Fruit fly (Drosophila melanogaster) whole organism, pupa: ENCODE data around the gene CG9368.
A peak's percentile ranks its signal among the peaks of the same experiment; 100 is the strongest.

Experiments
- CG10348 ChIP-seq: fragments of 200-800 bp; sonication (Bioruptor generic); IDR thresholded peaks from 2 replicates; pipeline ENCODE4 v1.3.6; 2022; ENCODE audit warnings: missing biosample characterization, missing genetic modification characterization
- CG12605 ChIP-seq: fragments of 200-800 bp; sonication (Bioruptor generic); IDR thresholded peaks from 2 replicates; pipeline ENCODE4 v1.3.6; 2022; ENCODE audit warnings: missing biosample characterization, missing genetic modification characterization
- CG13204 ChIP-seq: fragments of 200-800 bp; sonication (Bioruptor generic); optimal IDR thresholded peaks from 2 replicates; lab custom pipeline; 2018; ENCODE audit warnings: missing biosample characterization, mild to moderate bottlenecking, missing genetic modification characterization, moderate library complexity
- CG14655 ChIP-seq: fragments of 200-800 bp; sonication (Bioruptor generic); optimal IDR thresholded peaks from 3 replicates; lab custom pipeline; 2017; ENCODE audit warnings: mild to moderate bottlenecking, missing biosample characterization, missing genetic modification reagents, missing genetic modification characterization
- CG15710 ChIP-seq: fragments of 200-800 bp; sonication (Bioruptor generic); optimal IDR thresholded peaks from 2 replicates; lab custom pipeline; 2018; ENCODE audit warnings: missing biosample characterization, mild to moderate bottlenecking, missing genetic modification characterization, moderate library complexity
- CG17806 ChIP-seq: fragments of 200-800 bp; sonication (Bioruptor generic); optimal IDR thresholded peaks from 2 replicates; lab custom pipeline; 2018; ENCODE audit warnings: missing biosample characterization, mild to moderate bottlenecking, missing genetic modification characterization, moderate library complexity
- CG32121 ChIP-seq: fragments of 200-800 bp; sonication (Bioruptor generic); IDR thresholded peaks from 2 replicates; pipeline ENCODE4 v1.3.6; 2022; ENCODE audit warnings: missing biosample characterization, missing genetic modification characterization
- CG34367 ChIP-seq: fragments of 200-800 bp; sonication (Bioruptor generic); optimal IDR thresholded peaks from 2 replicates; lab custom pipeline; 2018; ENCODE audit warnings: missing biosample characterization, mild to moderate bottlenecking, missing genetic modification characterization
- CG4496 ChIP-seq: fragments of 200-800 bp; sonication (Bioruptor generic); IDR thresholded peaks from 3 replicates; pipeline ENCODE4 v1.3.6; 2022; ENCODE audit warnings: missing biosample characterization, missing genetic modification characterization
- CG8159 ChIP-seq: fragments of 200-800 bp; sonication (Bioruptor generic); optimal IDR thresholded peaks from 3 replicates; lab custom pipeline; 2018; ENCODE audit warnings: missing biosample characterization, mild to moderate bottlenecking, missing genetic modification characterization, moderate library complexity
- CG8301 ChIP-seq: fragments of 200-800 bp; sonication (Bioruptor generic); optimal IDR thresholded peaks from 2 replicates; lab custom pipeline; 2018; ENCODE audit warnings: missing biosample characterization, mild to moderate bottlenecking, missing genetic modification characterization
- CG9948 ChIP-seq: fragments of 200-800 bp; sonication (Bioruptor generic); optimal IDR thresholded peaks from 2 replicates; lab custom pipeline; 2018; ENCODE audit warnings: missing biosample characterization, mild to moderate bottlenecking, missing genetic modification characterization, moderate library complexity
- D1 ChIP-seq: fragments of 200-800 bp; sonication (Bioruptor generic); optimal IDR thresholded peaks from 2 replicates; lab custom pipeline; 2018; ENCODE audit warnings: missing biosample characterization, mild to moderate bottlenecking, missing genetic modification characterization, moderate library complexity
- EcR ChIP-seq: fragments of 200-800 bp; sonication (Bioruptor generic); optimal IDR thresholded peaks from 3 replicates; lab custom pipeline; 2019; ENCODE audit warnings: missing biosample characterization, missing genetic modification characterization, mild to moderate bottlenecking, moderate library complexity, missing genetic modification reagents
- Ets98B ChIP-seq: fragments of 200-800 bp; sonication (Bioruptor generic); IDR thresholded peaks from 2 replicates; pipeline ENCODE4 v1.3.6; 2022; ENCODE audit warnings: missing biosample characterization, missing genetic modification characterization
- Pif1A ChIP-seq: fragments of 200-800 bp; sonication (Bioruptor generic); optimal IDR thresholded peaks from 3 replicates; lab custom pipeline; 2016; ENCODE audit warnings: missing biosample characterization, missing genetic modification characterization
- Pif1B ChIP-seq: fragments of 200-800 bp; sonication (Bioruptor generic); optimal IDR thresholded peaks from 3 replicates; lab custom pipeline; 2016; ENCODE audit warnings: missing biosample characterization, missing genetic modification characterization
- Snoo ChIP-seq: fragments of 200-800 bp; sonication (Bioruptor generic); optimal IDR thresholded peaks from 3 replicates; lab custom pipeline; 2017; ENCODE audit warnings: missing biosample characterization, mild to moderate bottlenecking, missing genetic modification characterization, inconsistent platforms
- fd96Ca ChIP-seq: fragments of 200-800 bp; sonication (Bioruptor generic); IDR thresholded peaks from 3 replicates; pipeline ENCODE4 v1.3.6; 2022; ENCODE audit warnings: missing biosample characterization, missing genetic modification characterization
- gl ChIP-seq: fragments of 200-800 bp; sonication (Bioruptor generic); optimal IDR thresholded peaks from 2 replicates; lab custom pipeline; 2018; ENCODE audit warnings: missing biosample characterization, mild to moderate bottlenecking, missing genetic modification characterization
- rn ChIP-seq: fragments of 200-800 bp; sonication (Bioruptor generic); IDR thresholded peaks from 2 replicates; pipeline ENCODE4 v1.3.6; 2022; ENCODE audit warnings: missing biosample characterization, missing genetic modification characterization

CG9368 gene

DNA sequence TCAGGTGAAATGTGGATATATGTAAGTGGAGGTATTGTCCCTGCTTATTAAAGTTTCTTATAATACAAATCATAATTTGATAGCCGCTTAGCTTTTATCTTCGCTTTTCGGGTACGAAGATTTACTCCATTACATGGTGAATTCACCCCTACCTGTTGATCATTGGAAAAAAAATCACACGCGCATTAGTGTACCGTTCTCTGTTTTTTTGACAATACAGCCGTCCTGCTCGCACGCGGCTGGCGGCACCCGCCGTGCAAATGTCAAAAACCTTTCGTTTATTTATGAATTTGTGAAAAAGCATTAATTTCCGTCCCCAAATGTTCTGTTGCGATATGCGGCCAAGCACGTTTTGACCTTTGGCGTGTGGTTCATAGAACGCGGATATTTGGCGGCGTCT, 30.4 kb downstream of the CG9368 start:
- no peak for TF ChIP-seq CG12605 (GFP tag; lab: Robert Waterston, UW)
- no peak for TF ChIP-seq EcR
- TF ChIP-seq CG9948 (tag; lab: Kevin White, UChicago), result no peak
- TF ChIP-seq Pif1B (GFP tag; lab: Kevin White, UChicago), result no peak
- TF ChIP-seq CG8159 (tag; lab: Kevin White, UChicago), result no peak
- TF ChIP-seq Ets98B (GFP tag; lab: Robert Waterston, UW), result no peak
- no peak for TF ChIP-seq fd96Ca (GFP tag; lab: Robert Waterston, UW)
- no peak for TF ChIP-seq CG34367 (tag; lab: Kevin White, UChicago)
- no peak for TF ChIP-seq gl
- TF ChIP-seq rn (GFP tag; lab: Robert Waterston, UW), result no peak

DNA sequence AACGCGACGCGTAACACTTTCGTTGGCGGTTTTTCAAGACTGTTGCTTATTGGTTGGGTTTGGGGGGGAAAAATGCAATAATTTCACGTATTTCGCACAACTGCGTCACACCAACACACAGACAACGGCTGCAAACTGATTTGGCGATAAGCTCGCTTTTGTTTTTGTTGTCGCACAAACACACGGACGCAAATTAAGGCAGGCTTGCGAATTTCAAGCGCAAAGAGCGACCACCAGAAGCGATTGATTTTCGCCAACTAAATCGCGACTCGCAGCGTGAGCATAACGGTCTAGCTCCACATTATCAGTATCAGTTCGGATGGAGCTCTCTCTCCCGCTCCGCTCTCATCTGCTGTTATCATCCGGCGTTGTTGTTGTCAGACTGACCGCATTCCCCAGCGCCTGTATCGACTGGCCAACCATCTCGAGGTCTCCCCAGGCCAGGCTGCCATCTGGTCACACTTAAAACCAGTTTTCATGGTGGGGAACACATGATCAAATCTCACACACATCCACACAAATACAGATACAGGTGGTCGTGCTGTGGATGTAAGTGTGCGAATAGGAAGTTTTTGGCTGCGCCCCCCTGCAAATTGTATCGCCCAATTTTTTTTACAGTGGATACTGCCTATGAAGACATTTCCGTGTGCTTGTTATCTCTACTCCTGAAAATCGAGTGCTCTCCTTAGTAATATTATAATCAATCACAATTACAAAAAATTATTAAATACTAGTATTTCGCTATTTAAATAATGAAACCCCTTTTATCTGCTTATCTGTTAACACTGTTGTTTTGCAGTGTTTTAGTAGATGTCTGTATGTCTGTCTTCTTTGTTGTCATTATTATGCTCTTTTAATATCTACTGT, 31.6 kb downstream of the CG9368 start:
- TF ChIP-seq EcR (peak; percentile 54), gl (peak; percentile 4), CG17806 (peak; percentile 35), Pif1A (GFP tag; lab: Kevin White, UChicago) (peak; percentile 56), CG10348 (GFP tag; lab: Robert Waterston, UW) (no peak), CG8301 (tag; lab: Kevin White, UChicago) (peak; percentile 37), CG8159 (tag; lab: Kevin White, UChicago) (no peak), CG32121 (GFP tag; lab: Robert Waterston, UW) (peak; percentile 78; the same call in 1 of the 2 replicates), rn (GFP tag; lab: Robert Waterston, UW) (0 out of 2 replicates have a peak, but pooled peaks have one; percentile 22), CG9948 (tag; lab: Kevin White, UChicago) (no peak), Ets98B (GFP tag; lab: Robert Waterston, UW) (peak; percentile 59; the same call in 1 of the 2 replicates), CG12605 (GFP tag; lab: Robert Waterston, UW) (peak; percentile 14; the same call in 1 of the 2 replicates), fd96Ca (GFP tag; lab: Robert Waterston, UW) (peak; percentile 65; the same call in 2 of the 3 replicates), CG15710 (peak; percentile 38), Pif1B (GFP tag; lab: Kevin White, UChicago) (peak; percentile 61), CG4496 (GFP tag; lab: Robert Waterston, UW) (peak; percentile 75), Snoo (tag; lab: Kevin White, UChicago) (no peak), D1 (tag; lab: Kevin White, UChicago) (no peak), CG34367 (tag; lab: Kevin White, UChicago) (no peak), CG13204 (GFP tag; lab: Kevin White, UChicago) (peak; percentile 40), CG14655 (no peak)

DNA sequence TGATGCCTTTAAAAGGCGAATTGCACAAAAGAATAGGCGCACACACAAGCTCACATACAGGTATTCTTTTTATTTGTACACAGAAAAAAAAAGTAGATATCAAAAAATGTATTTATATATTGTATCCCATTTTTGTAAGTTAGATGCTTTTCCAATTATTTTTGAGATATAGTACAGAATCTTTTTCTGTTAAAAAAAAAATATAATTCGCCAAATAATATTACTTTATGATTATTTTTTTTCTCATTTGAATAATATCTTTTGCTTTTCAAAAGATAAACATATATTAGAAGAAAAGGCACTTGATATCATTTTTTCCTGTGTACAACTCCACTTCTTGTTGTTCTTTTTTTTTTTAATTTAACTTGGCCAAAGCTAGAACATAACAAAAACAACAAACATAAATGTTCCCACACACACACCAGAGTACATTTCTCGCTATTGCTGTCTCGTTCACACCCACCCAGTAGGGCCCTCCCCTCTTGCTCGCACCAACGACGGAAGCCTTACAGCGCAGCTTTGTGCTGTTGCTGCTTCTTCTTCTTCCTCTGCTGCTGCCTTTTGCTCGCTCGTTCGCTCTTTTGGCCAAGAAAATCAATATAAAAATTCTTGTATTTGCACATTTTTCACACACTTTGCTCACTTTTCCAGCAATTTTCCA, 33.5 kb downstream of the CG9368 start:
- TF ChIP-seq CG34367 (tag; lab: Kevin White, UChicago) (peak; percentile 75), gl (peak; percentile 84), CG32121 (GFP tag; lab: Robert Waterston, UW) (peak; percentile 77), EcR (no peak), Pif1B (GFP tag; lab: Kevin White, UChicago) (no peak), Pif1A (GFP tag; lab: Kevin White, UChicago) (peak; percentile 31), CG4496 (GFP tag; lab: Robert Waterston, UW) (peak; percentile 61; the same call in 2 of the 3 replicates), CG12605 (GFP tag; lab: Robert Waterston, UW) (peak; percentile 81), CG8159 (tag; lab: Kevin White, UChicago) (peak; percentile 96), CG15710 (peak; percentile 86), Ets98B (GFP tag; lab: Robert Waterston, UW) (no peak), CG17806 (peak; percentile 86), fd96Ca (GFP tag; lab: Robert Waterston, UW) (no peak), Snoo (tag; lab: Kevin White, UChicago) (peak; percentile 57), CG14655 (peak; percentile 85), CG8301 (tag; lab: Kevin White, UChicago) (peak; percentile 86), D1 (tag; lab: Kevin White, UChicago) (peak; percentile 99), CG13204 (GFP tag; lab: Kevin White, UChicago) (peak; percentile 58), CG9948 (tag; lab: Kevin White, UChicago) (peak; percentile 97), CG10348 (GFP tag; lab: Robert Waterston, UW) (peak; percentile 40; the same call in 1 of the 2 replicates), rn (GFP tag; lab: Robert Waterston, UW) (peak; percentile 53; the same call in 1 of the 2 replicates)
- TF ChIP-seq, all 21 proteins: peak for 17

DNA sequence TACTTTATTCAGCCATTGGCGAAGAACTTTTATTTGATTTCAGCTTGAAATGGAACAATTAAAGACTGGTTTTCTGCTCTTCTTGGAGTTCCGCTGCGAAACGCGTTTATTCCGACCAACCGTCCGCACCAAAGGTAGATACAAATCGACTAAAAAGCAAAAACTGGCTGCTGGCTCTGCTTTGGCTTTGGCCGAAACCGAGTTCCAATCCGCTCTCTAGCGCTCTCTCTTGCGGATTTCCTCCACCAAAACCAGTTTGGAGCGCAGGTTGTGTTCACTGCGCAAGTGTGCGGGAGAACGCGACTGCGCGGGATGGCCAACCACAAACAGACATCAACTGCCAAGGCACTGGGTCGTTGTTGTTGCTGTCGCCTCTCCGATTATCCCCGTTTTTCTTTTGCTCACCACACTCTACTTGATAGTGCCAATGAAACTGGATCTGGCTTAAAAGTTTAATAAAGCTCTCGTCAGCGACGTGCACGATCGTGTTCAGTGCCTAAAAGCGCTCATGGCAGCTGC, 34.1 kb downstream of the CG9368 start, which contains the start of gene wnd:
TSS of gene wnd (minus strand) at position 306 of the 519 bp plus-strand sequence.
- no peak for TF ChIP-seq D1 (tag; lab: Kevin White, UChicago)
- TF ChIP-seq CG8301 (tag; lab: Kevin White, UChicago), result no peak
- no peak for TF ChIP-seq CG17806
- TF ChIP-seq CG10348 (GFP tag; lab: Robert Waterston, UW), result no peak
- TF ChIP-seq Pif1B (GFP tag; lab: Kevin White, UChicago), result peak; percentile 4
- peak; percentile 22 for TF ChIP-seq EcR
- TF ChIP-seq Snoo (tag; lab: Kevin White, UChicago), result peak; percentile 9
- TF ChIP-seq CG9948 (tag; lab: Kevin White, UChicago), result no peak
- TF ChIP-seq CG14655, result no peak
- TF ChIP-seq gl, result no peak
- TF ChIP-seq CG15710, result no peak
- peak; percentile 12 for TF ChIP-seq Pif1A (GFP tag; lab: Kevin White, UChicago)
- peak; percentile 26; the same call in 1 of the 2 replicates for TF ChIP-seq CG12605 (GFP tag; lab: Robert Waterston, UW)
- TF ChIP-seq CG13204 (GFP tag; lab: Kevin White, UChicago), result no peak
- TF ChIP-seq Ets98B (GFP tag; lab: Robert Waterston, UW), result peak; percentile 38; the same call in 1 of the 2 replicates
- TF ChIP-seq CG32121 (GFP tag; lab: Robert Waterston, UW), result no peak
- TF ChIP-seq CG8159 (tag; lab: Kevin White, UChicago), result no peak
- TF ChIP-seq CG34367 (tag; lab: Kevin White, UChicago), result no peak
- TF ChIP-seq rn (GFP tag; lab: Robert Waterston, UW), result no peak
- TF ChIP-seq CG4496 (GFP tag; lab: Robert Waterston, UW), result no peak
- TF ChIP-seq fd96Ca (GFP tag; lab: Robert Waterston, UW), result no peak
